Worm (Caenorhabditis elegans): ENCODE measurements around the gene C05C12.6.

ce11 chrIV:11183013-11183412 is 58.3 kb downstream of the C05C12.6 start, which contains the start of gene prx-14:
- TF ChIP-seq pha-4 (tag; optimal IDR thresholded peaks at IDR 0.05) (no peak), madf-10 (tag; optimal IDR thresholded peaks at IDR 0.05) (no peak), madf-8 (GFP tag; conservative IDR thresholded peaks at IDR 0.05) (no peak), lin-40 (tag; optimal IDR thresholded peaks at IDR 0.05) (no peak), nfya-1 (tag; optimal IDR thresholded peaks at IDR 0.05; ENCODE audit: borderline replicate concordance, insufficient read depth) (no peak), let-526 (GFP tag; IDR thresholded peaks at IDR 0.05) (no peak), ceh-100 (GFP tag; IDR thresholded peaks at IDR 0.05) (no peak), unc-62 (GFP tag; optimal IDR thresholded peaks at IDR 0.05) (no peak), hmg-1.2 (GFP tag; IDR thresholded peaks at IDR 0.05) (no peak), Y79H2A.3 (GFP tag; conservative IDR thresholded peaks at IDR 0.05) (no peak)
